Fruit fly (Drosophila melanogaster): Measurements from ENCODE around the gene CG10713.

DNA sequence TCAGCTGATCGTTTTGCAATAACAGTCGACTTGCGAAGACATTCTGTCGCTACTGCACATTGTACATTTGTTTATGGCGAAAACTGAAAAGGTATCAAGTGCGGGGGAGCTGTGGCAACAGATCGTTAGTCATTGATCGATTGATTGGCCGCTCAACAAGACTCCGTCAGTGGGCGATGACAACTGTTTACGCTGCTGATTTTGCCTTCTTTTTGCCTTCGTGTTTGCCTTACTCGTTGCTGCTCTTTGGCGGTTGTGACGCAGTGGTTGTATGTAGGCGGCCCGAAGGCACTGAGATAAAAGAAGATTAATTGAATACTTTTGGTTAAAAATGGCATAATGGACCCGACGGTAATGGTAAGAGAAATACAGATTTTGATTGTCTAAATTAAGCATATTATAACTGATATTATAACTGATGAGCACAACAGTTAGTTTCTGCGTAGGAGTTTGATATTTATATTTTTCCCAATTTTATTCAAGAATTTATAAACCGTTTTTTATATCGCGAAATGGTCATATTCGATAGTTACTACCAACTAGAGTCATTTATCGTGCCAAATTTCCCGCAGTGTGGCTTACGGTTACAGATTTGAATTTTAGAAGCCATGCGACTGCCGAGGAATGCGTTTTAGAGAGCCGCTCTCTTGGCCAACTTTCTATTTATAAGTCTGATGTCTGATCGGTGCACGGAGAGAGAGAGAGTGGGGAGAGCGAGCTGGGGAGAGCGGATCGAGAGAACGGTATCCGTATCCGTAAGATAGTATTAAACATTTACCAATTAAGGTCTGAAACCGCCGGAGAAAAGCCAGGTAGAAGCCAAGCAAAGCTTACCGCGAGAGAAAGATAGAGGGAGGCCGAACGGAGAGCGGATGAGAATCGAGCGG lies 41.8 kb upstream of the CG10713 start:
- TF ChIP-seq EcR (GFP tag; optimal IDR thresholded peaks at IDR 0.05) (no peak), pan (optimal IDR thresholded peaks at IDR 0.05) (no peak)
